Fruit fly (Drosophila melanogaster): ENCODE data around the gene CG42554.

CG42554 gene

dm6 chr3L:871713-872112 lies 36.2 kb downstream of the CG42554 start, which contains the start of gene Usp10:
Gene Usp10 (plus strand): TSS chr3L:871899.
- TF ChIP-seq Sox14 (GFP tag; optimal IDR thresholded peaks at IDR 0.05) (peak; percentile 35), Eip78C (GFP tag) (peak; percentile 39), CG11762 (GFP tag; optimal IDR thresholded peaks at IDR 0.05; ENCODE audit: insufficient read depth) (no peak), svp (GFP tag) (peak; percentile 84)

- TF ChIP-seq Ets96B (tag; optimal IDR thresholded peaks at IDR 0.05) (peak; percentile 22), CG11294 (GFP tag; IDR thresholded peaks at IDR 0.05) (no peak), CG1621 (tag; optimal IDR thresholded peaks at IDR 0.05) (no peak), CG8632 (GFP tag; optimal IDR thresholded peaks at IDR 0.05) (no peak), CG8319 (GFP tag; optimal IDR thresholded peaks at IDR 0.05) (peak; percentile 34), eg (GFP tag; IDR thresholded peaks at IDR 0.05) (peak; percentile 59; the same call in 2 of the 3 replicates), cyc (GFP tag; optimal IDR thresholded peaks at IDR 0.05) (peak; percentile 52), ss (GFP tag; optimal IDR thresholded peaks at IDR 0.05) (peak in 1 of 2 experiments; percentile 37), CG6808 (GFP tag; optimal IDR thresholded peaks at IDR 0.05) (no peak), Hr38 (GFP tag; optimal IDR thresholded peaks at IDR 0.05) (no peak), Smox (GFP tag; optimal IDR thresholded peaks at IDR 0.05) (peak; percentile 40), CG8119 (GFP tag; IDR thresholded peaks at IDR 0.05) (no peak; the same call in 2 of the 3 replicates), CG3032 (tag; optimal IDR thresholded peaks at IDR 0.05) (peak; percentile 5), vri (GFP tag; optimal IDR thresholded peaks at IDR 0.05) (peak; percentile 22), svp (GFP tag) (peak; percentile 90), Hr39 (GFP tag; optimal IDR thresholded peaks at IDR 0.05) (peak; percentile 68), Lpt (GFP tag; optimal IDR thresholded peaks at IDR 0.05) (no peak), Blimp-1 (GFP tag; optimal IDR thresholded peaks at IDR 0.05) (no peak), lz (GFP tag; optimal IDR thresholded peaks at IDR 0.05) (peak; percentile 62), OdsH (GFP tag; optimal IDR thresholded peaks at IDR 0.05) (peak; percentile 59), dac (GFP tag; optimal IDR thresholded peaks at IDR 0.05) (peak; percentile 12), CG6854 (GFP tag; optimal IDR thresholded peaks at IDR 0.05) (no peak), CG6792 (GFP tag; optimal IDR thresholded peaks at IDR 0.05) (peak; percentile 19), CG11762 (GFP tag; optimal IDR thresholded peaks at IDR 0.05; ENCODE audit: insufficient read depth) (peak; percentile 30), CG9139 (GFP tag; optimal IDR thresholded peaks at IDR 0.05) (no peak), esn (GFP tag; optimal IDR thresholded peaks at IDR 0.05) (peak; percentile 76), net (GFP tag; optimal IDR thresholded peaks at IDR 0.05) (peak; percentile 30), Met (GFP tag; optimal IDR thresholded peaks at IDR 0.05) (peak; percentile 50), fkh (GFP tag; optimal IDR thresholded peaks at IDR 0.05) (peak; percentile 60), CG32006 (GFP tag; optimal IDR thresholded peaks at IDR 0.05) (peak; percentile 59), CG15336 (GFP tag; IDR thresholded peaks at IDR 0.05) (no peak), Eip93F (GFP tag; optimal IDR thresholded peaks at IDR 0.05) (no peak), CG3919 (GFP tag; optimal IDR thresholded peaks at IDR 0.05) (peak; percentile 54), Sox102F (GFP tag; optimal IDR thresholded peaks at IDR 0.05) (peak; percentile 26), Eip78C (GFP tag) (peak; percentile 79), CG10631 (GFP tag; optimal IDR thresholded peaks at IDR 0.05) (peak; percentile 62), CG16779 (tag; optimal IDR thresholded peaks at IDR 0.05) (no peak), pdm3 (GFP tag; optimal IDR thresholded peaks at IDR 0.05) (peak; percentile 44), CG34406 (GFP tag; optimal IDR thresholded peaks at IDR 0.05) (peak; percentile 56), CG7368 (GFP tag; optimal IDR thresholded peaks at IDR 0.05) (peak; percentile 41), spab (GFP tag; optimal IDR thresholded peaks at IDR 0.05) (no peak), CG10669 (GFP tag; optimal IDR thresholded peaks at IDR 0.05) (peak; percentile 21), CG4318 (GFP tag; optimal IDR thresholded peaks at IDR 0.05) (no peak), CG31627 (GFP tag; optimal IDR thresholded peaks at IDR 0.05) (peak; percentile 61), CG6276 (GFP tag; optimal IDR thresholded peaks at IDR 0.05) (no peak), fd59A (GFP tag; optimal IDR thresholded peaks at IDR 0.05) (no peak), dsx (GFP tag; optimal IDR thresholded peaks at IDR 0.05; ENCODE audit: poor library complexity, severe bottlenecking) (no peak), Hr4 (GFP tag; optimal IDR thresholded peaks at IDR 0.05) (peak; percentile 45)
Measured at dm6 chr3L:872389-872972, 37.0 kb downstream of the CG42554 start.

Data from whole organism, prepupa.